Worm (Caenorhabditis elegans) whole organism, late embryonic: ENCODE data around the gene cpg-2.

ENCODE experiments used
- elt-2 ChIP-seq: sonication (generic microtip); optimal IDR thresholded peaks from 2 replicates; lab custom pipeline; 2016; ENCODE audit warnings: missing genetic modification reagents, missing genetic modification characterization, missing compliant biosample characterization
- fkh-10 ChIP-seq: fragments of 150-350 bp; optimal IDR thresholded peaks from 2 replicates; lab custom pipeline; 2014; ENCODE audit warnings: missing biosample characterization, missing genetic modification reagents, missing genetic modification characterization
- nfya-1 ChIP-seq: sonication (generic microtip); optimal IDR thresholded peaks from 2 replicates; lab custom pipeline; 2017; ENCODE audit warnings: missing genetic modification characterization, mild to moderate bottlenecking, missing compliant biosample characterization, antibody characterized with exemption, moderate library complexity
- nhr-11 ChIP-seq: fragments of 150-350 bp; optimal IDR thresholded peaks from 2 replicates; lab custom pipeline; 2014; ENCODE audit warnings: missing biosample characterization, missing genetic modification characterization
- pag-3 ChIP-seq: sonication (generic microtip); optimal IDR thresholded peaks from 2 replicates; lab custom pipeline; 2016; ENCODE audit warnings: missing compliant biosample characterization, missing genetic modification characterization, borderline replicate concordance
- pha-4 ChIP-seq: fragments of 150-350 bp; optimal IDR thresholded peaks from 2 replicates; lab custom pipeline; 2018; ENCODE audit warnings: missing biosample characterization, missing genetic modification reagents, missing genetic modification characterization
- pqm-1 ChIP-seq: sonication (generic microtip); optimal IDR thresholded peaks from 2 replicates; lab custom pipeline; 2016; ENCODE audit warnings: missing genetic modification characterization, missing compliant biosample characterization
- tbx-2 ChIP-seq: sonication (generic microtip); optimal IDR thresholded peaks from 2 replicates; lab custom pipeline; 2016; ENCODE audit warnings: missing genetic modification characterization, missing compliant biosample characterization

- TF ChIP-seq elt-2 (tag; lab: Kevin White, UChicago): no peak
- TF ChIP-seq nfya-1: no peak
- no peak for TF ChIP-seq pha-4 (tag; lab: Kevin White, UChicago)
- TF ChIP-seq tbx-2 (tag; lab: Kevin White, UChicago): no peak
- no peak for TF ChIP-seq pqm-1 (tag; lab: Kevin White, UChicago)
- TF ChIP-seq fkh-10 (GFP tag; lab: Kevin White, UChicago): no peak
- TF ChIP-seq pag-3 (tag; lab: Kevin White, UChicago): no peak
- no peak for TF ChIP-seq nhr-11 (tag; lab: Kevin White, UChicago)
Measured at ce11 chrIII:7090545-7090944, 13.2 kb downstream of the cpg-2 start, which contains the start of gene ZK418.10.
